Worm (Caenorhabditis elegans) whole organism, midembryonic: ENCODE data around the gene D1086.11.
"Not testable (repeated sequence)": the region's sequence is repeated elsewhere in the genome, so short reads cannot be mapped to it uniquely, and the experiment has no call there.

ENCODE experiments used
- T22C8.4 ChIP-seq: fragments of 200-800 bp; sonication (Bioruptor generic); IDR thresholded peaks from 2 replicates; pipeline ENCODE4 v1.3.6; 2022; ENCODE audit warnings: missing genetic modification characterization, missing compliant biosample characterization
- cog-1 ChIP-seq: sonication (generic microtip); optimal IDR thresholded peaks from 2 replicates; lab custom pipeline; 2016; ENCODE audit warnings: missing genetic modification characterization, missing compliant biosample characterization
- flt-1 ChIP-seq: fragments of 200-800 bp; sonication (Bioruptor generic); IDR thresholded peaks from 2 replicates; pipeline ENCODE4 v1.3.6; 2022; ENCODE audit warnings: missing genetic modification characterization, missing compliant biosample characterization
- klf-2 ChIP-seq: fragments of 200-800 bp; sonication (Bioruptor generic); conservative IDR thresholded peaks from 2 replicates; pipeline ENCODE4 v1.3.6; 2022; ENCODE audit warnings: missing genetic modification reagents, missing genetic modification characterization, missing compliant biosample characterization
- med-1 ChIP-seq: sonication (generic microtip); optimal IDR thresholded peaks from 2 replicates; lab custom pipeline; 2017; ENCODE audit warnings: missing genetic modification characterization, mild to moderate bottlenecking, missing compliant biosample characterization, antibody characterized with exemption, missing genetic modification reagents; ENCODE audit not compliant: insufficient read depth
- ref-1 ChIP-seq: fragments of 200-800 bp; sonication (Bioruptor generic); conservative IDR thresholded peaks from 2 replicates; pipeline ENCODE4 v1.3.6; 2022; ENCODE audit warnings: missing genetic modification reagents, missing genetic modification characterization, missing compliant biosample characterization
- tab-1 ChIP-seq: fragments of 200-800 bp; sonication (Bioruptor generic); IDR thresholded peaks from 2 replicates; pipeline ENCODE4 v1.3.6; 2022; ENCODE audit warnings: missing genetic modification characterization, missing compliant biosample characterization
- ztf-23 ChIP-seq: fragments of 200-800 bp; sonication (Bioruptor generic); IDR thresholded peaks from 2 replicates; pipeline ENCODE4 v1.3.6; 2022; ENCODE audit warnings: missing genetic modification reagents, missing genetic modification characterization, missing compliant biosample characterization
- ztf-29 ChIP-seq: fragments of 200-800 bp; sonication (Bioruptor generic); IDR thresholded peaks from 2 replicates; pipeline ENCODE4 v1.3.6; 2022; ENCODE audit warnings: missing genetic modification reagents, missing genetic modification characterization, missing compliant biosample characterization

D1086.11 gene

DNA sequence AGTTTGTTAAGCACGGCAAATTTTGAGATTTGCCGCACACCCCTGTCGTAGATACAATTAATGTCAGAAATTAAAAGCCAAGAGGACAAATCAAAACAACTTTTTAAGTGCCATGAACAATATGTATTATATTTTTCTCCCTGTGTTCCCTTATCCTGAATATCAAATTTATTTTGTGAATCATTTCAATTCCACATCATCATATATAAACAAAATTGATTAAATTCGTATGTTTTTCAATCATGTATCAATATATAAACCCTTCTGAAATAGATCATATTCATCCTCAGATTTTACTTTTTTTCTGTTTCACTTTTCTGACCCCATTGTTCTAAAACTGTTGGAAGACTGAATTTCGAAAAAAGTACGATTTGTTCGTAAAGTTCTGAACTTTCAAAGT lies at the start of gene D1086.11:
TSS of gene D1086.11 (plus strand) at position 301 of the 400 bp plus-strand sequence.
- TF ChIP-seq flt-1 (GFP tag; lab: Robert Waterston, UW) = no peak
- no peak for TF ChIP-seq cog-1 (tag; lab: Kevin White, UChicago)
- TF ChIP-seq T22C8.4 (GFP tag; lab: Robert Waterston, UW) = no peak
- TF ChIP-seq med-1 (GFP tag; lab: Kevin White, UChicago) = no peak
- TF ChIP-seq ztf-23 (GFP tag; lab: Robert Waterston, UW) = no peak
- no peak for TF ChIP-seq tab-1 (GFP tag; lab: Robert Waterston, UW)
- no peak for TF ChIP-seq klf-2 (GFP tag; lab: Robert Waterston, UW)
- TF ChIP-seq ztf-29 (GFP tag; lab: Robert Waterston, UW) = no peak
- TF ChIP-seq ref-1 (GFP tag; lab: Robert Waterston, UW) = no peak

DNA sequence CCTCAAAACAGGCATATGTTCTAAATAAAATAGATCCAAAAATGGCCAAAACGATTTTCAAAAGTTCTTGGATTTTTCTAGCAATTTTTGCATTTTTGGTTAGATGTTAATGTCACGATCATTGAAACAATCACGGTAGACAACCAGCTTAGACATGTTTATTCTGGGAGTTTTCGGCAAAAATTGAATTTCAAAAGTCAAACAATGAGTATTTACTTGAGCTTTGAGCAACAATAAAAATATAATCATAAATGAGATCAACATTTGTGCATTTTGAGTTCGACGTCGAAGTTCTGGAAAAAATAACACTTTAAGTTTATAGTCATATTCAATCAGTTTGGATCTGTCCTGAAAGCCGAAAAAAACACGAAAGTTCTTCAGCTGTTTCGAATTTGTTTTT lies 48.1 kb upstream of the D1086.11 start, which contains the start of gene T08G5.2:
TSS of gene T08G5.2 (minus strand) at position 101 of the 400 bp plus-strand sequence.
- TF ChIP-seq cog-1 (tag; lab: Kevin White, UChicago) (no peak), ztf-23 (GFP tag; lab: Robert Waterston, UW) (no peak), tab-1 (GFP tag; lab: Robert Waterston, UW) (no peak), ref-1 (GFP tag; lab: Robert Waterston, UW) (no peak), klf-2 (GFP tag; lab: Robert Waterston, UW) (no peak), ztf-29 (GFP tag; lab: Robert Waterston, UW) (no peak), T22C8.4 (GFP tag; lab: Robert Waterston, UW) (no peak), flt-1 (GFP tag; lab: Robert Waterston, UW) (no peak)

DNA sequence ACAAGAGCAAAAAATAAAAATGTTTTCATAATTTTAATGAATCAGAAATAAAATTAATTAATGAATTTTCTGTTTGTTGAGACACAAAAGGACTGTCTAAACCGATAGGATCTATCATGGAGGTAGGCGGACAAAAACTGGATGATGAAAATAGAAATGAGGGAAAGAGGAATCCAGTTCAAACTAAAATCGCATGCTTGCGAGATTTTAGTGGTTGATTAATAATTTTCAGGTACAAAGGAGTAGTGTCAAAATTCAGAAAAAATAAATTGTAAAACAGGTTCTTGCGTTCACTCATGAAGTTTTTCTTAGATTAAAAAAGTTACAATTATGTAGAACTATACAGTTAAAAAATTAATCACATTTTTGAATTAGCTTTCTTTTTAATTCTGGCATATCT lies 46.9 kb upstream of the D1086.11 start, which contains the start of gene T08G5.3:
TSS of gene T08G5.3 (minus strand) at position 101 of the 400 bp plus-strand sequence.
- TF ChIP-seq flt-1 (GFP tag; lab: Robert Waterston, UW) = no peak
- TF ChIP-seq ztf-23 (GFP tag; lab: Robert Waterston, UW) = no peak
- no peak for TF ChIP-seq cog-1 (tag; lab: Kevin White, UChicago)
- no peak for TF ChIP-seq tab-1 (GFP tag; lab: Robert Waterston, UW)
- no peak for TF ChIP-seq med-1 (GFP tag; lab: Kevin White, UChicago)
- no peak for TF ChIP-seq klf-2 (GFP tag; lab: Robert Waterston, UW)
- no peak for TF ChIP-seq ref-1 (GFP tag; lab: Robert Waterston, UW)
- no peak for TF ChIP-seq ztf-29 (GFP tag; lab: Robert Waterston, UW)
- no peak for TF ChIP-seq T22C8.4 (GFP tag; lab: Robert Waterston, UW)

- TF ChIP-seq ztf-29 (GFP tag; lab: Robert Waterston, UW) = no peak
- TF ChIP-seq flt-1 (GFP tag; lab: Robert Waterston, UW) = peak; percentile 70; the same call in 1 of the 2 replicates
- TF ChIP-seq ztf-23 (GFP tag; lab: Robert Waterston, UW) = no peak
- no peak for TF ChIP-seq cog-1 (tag; lab: Kevin White, UChicago)
- TF ChIP-seq T22C8.4 (GFP tag; lab: Robert Waterston, UW) = no peak
- 0 out of 2 replicates have a peak, but pooled peaks have one; percentile 68 for TF ChIP-seq tab-1 (GFP tag; lab: Robert Waterston, UW)
- no peak for TF ChIP-seq ref-1 (GFP tag; lab: Robert Waterston, UW)
Measured at ce11 chrV:14028256-14028743, 46.0 kb upstream of the D1086.11 start.

ce11 chrV:14033649-14034048 lies 40.6 kb upstream of the D1086.11 start, which contains the start of gene ins-10:
TSS of gene ins-10 (plus strand) at chrV:14033949.
- TF ChIP-seq tab-1 (GFP tag; lab: Robert Waterston, UW) (no peak), klf-2 (GFP tag; lab: Robert Waterston, UW) (no peak), ref-1 (GFP tag; lab: Robert Waterston, UW) (no peak), ztf-29 (GFP tag; lab: Robert Waterston, UW) (no peak), T22C8.4 (GFP tag; lab: Robert Waterston, UW) (no peak), med-1 (GFP tag; lab: Kevin White, UChicago) (no peak), ztf-23 (GFP tag; lab: Robert Waterston, UW) (no peak), cog-1 (tag; lab: Kevin White, UChicago) (no peak), flt-1 (GFP tag; lab: Robert Waterston, UW) (no peak)

- TF ChIP-seq T22C8.4 (GFP tag; lab: Robert Waterston, UW) (peak; percentile 65), ztf-29 (GFP tag; lab: Robert Waterston, UW) (peak; percentile 7; the same call in 1 of the 2 replicates), ztf-23 (GFP tag; lab: Robert Waterston, UW) (peak; percentile 90), ref-1 (GFP tag; lab: Robert Waterston, UW) (peak; percentile 35; the same call in 1 of the 2 replicates), med-1 (GFP tag; lab: Kevin White, UChicago) (peak; percentile 36), klf-2 (GFP tag; lab: Robert Waterston, UW) (peak; percentile 84), flt-1 (GFP tag; lab: Robert Waterston, UW) (peak; percentile 83), tab-1 (GFP tag; lab: Robert Waterston, UW) (peak; percentile 62; the same call in 1 of the 2 replicates)
Measured at ce11 chrV:14038328-14039084, 35.8 kb upstream of the D1086.11 start, which contains the start of gene vps-39. TSS of gene vps-39 (minus strand) at chrV:14038378.

- not testable (repeated sequence) for TF ChIP-seq tab-1 (GFP tag; lab: Robert Waterston, UW); T22C8.4 (GFP tag; lab: Robert Waterston, UW); med-1 (GFP tag; lab: Kevin White, UChicago)
Measured at ce11 chrV:14049274-14049673, 25.0 kb upstream of the D1086.11 start, which contains the start of gene F58D12.1. TSS of gene F58D12.1 (plus strand) at chrV:14049574.

DNA sequence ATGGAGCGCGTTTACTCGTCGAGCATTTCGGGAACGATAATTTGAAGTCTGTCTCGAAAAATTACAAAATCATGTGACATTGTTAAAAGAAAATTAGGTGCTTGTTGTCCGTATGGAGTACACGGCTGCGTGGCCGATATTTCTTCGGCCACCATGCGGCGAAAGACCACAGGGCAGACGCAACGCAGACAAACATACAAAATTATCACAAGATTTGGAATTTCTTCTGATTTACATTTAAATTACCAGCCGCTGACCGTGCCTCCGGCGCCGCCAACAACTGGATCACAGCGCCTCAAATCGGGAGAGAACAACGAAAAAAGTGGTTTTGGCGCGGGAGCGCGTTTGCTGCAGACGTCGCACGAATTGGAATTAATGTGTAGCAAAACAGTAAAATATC lies 19.2 kb upstream of the D1086.11 start:
- peak; percentile 63; the same call in 1 of the 2 replicates for TF ChIP-seq klf-2 (GFP tag; lab: Robert Waterston, UW)
- TF ChIP-seq ztf-29 (GFP tag; lab: Robert Waterston, UW) = peak; percentile 59; the same call in 1 of the 2 replicates
- TF ChIP-seq flt-1 (GFP tag; lab: Robert Waterston, UW) = peak; percentile 73; the same call in 1 of the 2 replicates
- peak; percentile 82 for TF ChIP-seq ztf-23 (GFP tag; lab: Robert Waterston, UW)
- TF ChIP-seq T22C8.4 (GFP tag; lab: Robert Waterston, UW) = peak; percentile 67
- peak; percentile 74 for TF ChIP-seq cog-1 (tag; lab: Kevin White, UChicago)
